Worm (Caenorhabditis elegans) whole organism, L3 larva: ENCODE data around the gene sri-63.
A peak's percentile ranks its signal among the peaks of the same experiment; 100 is the strongest.

Experiments used
- ZK546.5 ChIP-seq: sonication (generic microtip); optimal IDR thresholded peaks from 2 replicates; lab custom pipeline; 2017; ENCODE audit warnings: missing biosample characterization, missing genetic modification characterization
- aly-2 ChIP-seq: fragments of 150-350 bp; optimal IDR thresholded peaks from 2 replicates; lab custom pipeline; 2014; ENCODE audit warnings: missing biosample characterization, missing genetic modification characterization
- ama-1 ChIP-seq: fragments of 150-350 bp; optimal IDR thresholded peaks from 2 replicates; lab custom pipeline; 2018
- ceh-28 ChIP-seq: fragments of 150-350 bp; optimal IDR thresholded peaks from 2 replicates; lab custom pipeline; 2014; ENCODE audit warnings: missing biosample characterization, missing genetic modification reagents, missing genetic modification characterization
- ceh-82 ChIP-seq: fragments of 150-350 bp; optimal IDR thresholded peaks from 2 replicates; lab custom pipeline; 2014; ENCODE audit warnings: missing biosample characterization, missing genetic modification characterization
- elt-2 ChIP-seq: sonication (generic microtip); optimal IDR thresholded peaks from 2 replicates; lab custom pipeline; 2016; ENCODE audit warnings: missing genetic modification reagents, mild to moderate bottlenecking, missing genetic modification characterization, missing compliant biosample characterization
- elt-3 ChIP-seq, 3 experiments: fragments of 150-350 bp in 1 of 3; sonication (generic microtip) in 2 of 3; optimal IDR thresholded peaks; 2 replicates in 2 of 3; 4 replicates in 1 of 3; lab custom pipeline; 2014 to 2017; ENCODE audit warnings: missing biosample characterization in 3 of 3, missing genetic modification characterization in 3 of 3
- fos-1 ChIP-seq: fragments of 150-350 bp; optimal IDR thresholded peaks from 2 replicates; lab custom pipeline; 2014; ENCODE audit warnings: missing biosample characterization, missing genetic modification characterization
- mdl-1 ChIP-seq: fragments of 150-350 bp; optimal IDR thresholded peaks from 2 replicates; lab custom pipeline; 2014; ENCODE audit warnings: missing biosample characterization, missing genetic modification characterization
- nhr-11 ChIP-seq: fragments of 150-350 bp; optimal IDR thresholded peaks from 2 replicates; lab custom pipeline; 2014; ENCODE audit warnings: missing biosample characterization, missing genetic modification characterization
- nhr-237 ChIP-seq: fragments of 150-350 bp; optimal IDR thresholded peaks from 2 replicates; lab custom pipeline; 2014; ENCODE audit warnings: missing biosample characterization, missing genetic modification characterization
- nhr-25 ChIP-seq: sonication (generic microtip); optimal IDR thresholded peaks from 2 replicates; lab custom pipeline; 2017; ENCODE audit warnings: missing biosample characterization, missing genetic modification characterization
- skn-1 ChIP-seq: fragments of 150-350 bp; optimal IDR thresholded peaks from 2 replicates; lab custom pipeline; 2014; ENCODE audit warnings: missing biosample characterization, missing genetic modification characterization
- ztf-11 ChIP-seq: fragments of 150-350 bp; optimal IDR thresholded peaks from 2 replicates; lab custom pipeline; 2014; ENCODE audit warnings: missing biosample characterization, missing genetic modification characterization

ce11 chrII:3245836-3246235 lies 41.3 kb upstream of the sri-63 start, which contains the start of gene C17F4.7:
- no peak for TF ChIP-seq elt-3 (tag; optimal IDR thresholded peaks at IDR 0.05; lab: Kevin White, UChicago)
- no peak for TF ChIP-seq ceh-82 (tag; lab: Kevin White, UChicago)
- no peak for TF ChIP-seq fos-1 (tag; lab: Kevin White, UChicago)
- TF ChIP-seq ama-1 (lab: Kevin White, UChicago), result no peak
- TF ChIP-seq mdl-1, result no peak
- TF ChIP-seq elt-2 (tag; lab: Kevin White, UChicago), result peak; percentile 99
- TF ChIP-seq nhr-25, result no peak
- TF ChIP-seq nhr-11, result no peak
- TF ChIP-seq skn-1 (tag; lab: Kevin White, UChicago), result no peak
- TF ChIP-seq ztf-11, result no peak
- no peak for TF ChIP-seq nhr-237 (tag; lab: Kevin White, UChicago)
- no peak for TF ChIP-seq aly-2 (tag; lab: Kevin White, UChicago)
- no peak for TF ChIP-seq ceh-28
- TF ChIP-seq ZK546.5, result no peak
